Fruit fly (Drosophila melanogaster) whole organism, prepupa: ENCODE measurements around the gene CG3397.
"Not testable (repeated sequence)": the region's sequence is repeated elsewhere in the genome, so short reads cannot be mapped to it uniquely, and the experiment has no call there.

Experiments
- CG10669 ChIP-seq: fragments of 200-800 bp; sonication (Bioruptor generic); optimal IDR thresholded peaks from 3 replicates; lab custom pipeline; 2018; ENCODE audit warnings: missing biosample characterization, mild to moderate bottlenecking, missing genetic modification characterization, moderate library complexity
- CG11762 ChIP-seq: fragments of 200-800 bp; sonication (Bioruptor generic); optimal IDR thresholded peaks from 3 replicates; lab custom pipeline; 2016; ENCODE audit warnings: missing biosample characterization, missing genetic modification characterization; ENCODE audit not compliant: insufficient read depth
- CG15336 ChIP-seq: fragments of 200-800 bp; sonication (Bioruptor generic); IDR thresholded peaks from 2 replicates; pipeline ENCODE4 v1.3.6; 2022; ENCODE audit warnings: missing biosample characterization, missing genetic modification characterization
- CG1621 ChIP-seq: fragments of 200-800 bp; sonication (Bioruptor generic); optimal IDR thresholded peaks from 3 replicates; lab custom pipeline; 2018; ENCODE audit warnings: missing biosample characterization, mild to moderate bottlenecking, missing genetic modification characterization
- CG16779 ChIP-seq: fragments of 200-800 bp; sonication (Bioruptor generic); optimal IDR thresholded peaks from 3 replicates; lab custom pipeline; 2017; ENCODE audit warnings: missing biosample characterization, mild to moderate bottlenecking, missing genetic modification characterization
- CG3032 ChIP-seq: fragments of 200-800 bp; optimal IDR thresholded peaks from 2 replicates; lab custom pipeline; 2019; ENCODE audit warnings: missing biosample characterization, mild to moderate bottlenecking, missing genetic modification characterization, moderate library complexity
- CG31627 ChIP-seq: fragments of 200-800 bp; sonication (Bioruptor generic); optimal IDR thresholded peaks from 3 replicates; lab custom pipeline; 2016; ENCODE audit warnings: missing biosample characterization, missing genetic modification characterization
- CG32006 ChIP-seq: fragments of 200-800 bp; sonication (Bioruptor generic); optimal IDR thresholded peaks from 3 replicates; lab custom pipeline; 2017; ENCODE audit warnings: missing biosample characterization, mild to moderate bottlenecking, missing genetic modification characterization
- CG34406 ChIP-seq: fragments of 200-800 bp; sonication (Bioruptor generic); optimal IDR thresholded peaks from 3 replicates; lab custom pipeline; 2016; ENCODE audit warnings: missing biosample characterization, missing genetic modification characterization
- CG3919 ChIP-seq: fragments of 200-800 bp; sonication (Bioruptor generic); optimal IDR thresholded peaks from 3 replicates; lab custom pipeline; 2016; ENCODE audit warnings: missing biosample characterization, missing genetic modification characterization
- CG4318 ChIP-seq: fragments of 200-800 bp; sonication (Bioruptor generic); optimal IDR thresholded peaks from 3 replicates; lab custom pipeline; 2017; ENCODE audit warnings: missing biosample characterization, mild to moderate bottlenecking, missing genetic modification characterization
- CG6792 ChIP-seq: fragments of 200-800 bp; sonication (Bioruptor generic); optimal IDR thresholded peaks from 3 replicates; lab custom pipeline; 2016; ENCODE audit warnings: missing biosample characterization, missing genetic modification characterization
- CG6808 ChIP-seq: fragments of 200-800 bp; sonication (Bioruptor generic); optimal IDR thresholded peaks from 3 replicates; lab custom pipeline; 2017; ENCODE audit warnings: missing biosample characterization, missing genetic modification characterization, mild to moderate bottlenecking, moderate library complexity, missing genetic modification reagents
- CG6854 ChIP-seq: fragments of 200-800 bp; sonication (Bioruptor generic); optimal IDR thresholded peaks from 2 replicates; lab custom pipeline; 2017; ENCODE audit warnings: missing biosample characterization, mild to moderate bottlenecking, missing genetic modification characterization
- CG7368 ChIP-seq: fragments of 200-800 bp; sonication (Bioruptor generic); optimal IDR thresholded peaks from 3 replicates; lab custom pipeline; 2016; ENCODE audit warnings: missing biosample characterization, missing genetic modification characterization
- CG8632 ChIP-seq: fragments of 200-800 bp; sonication (Bioruptor generic); optimal IDR thresholded peaks from 3 replicates; lab custom pipeline; 2016; ENCODE audit warnings: missing biosample characterization, missing genetic modification characterization
- CG9139 ChIP-seq: fragments of 200-800 bp; sonication (Bioruptor generic); optimal IDR thresholded peaks from 3 replicates; lab custom pipeline; 2017; ENCODE audit warnings: missing biosample characterization, mild to moderate bottlenecking, missing genetic modification characterization
- Eip78C ChIP-seq: fragments of 200-800 bp; sonication (Bioruptor generic); peaks from one replicate; lab custom pipeline; 2016; ENCODE audit warnings: missing biosample characterization, missing genetic modification characterization
- Eip93F ChIP-seq: fragments of 200-800 bp; sonication (Bioruptor generic); optimal IDR thresholded peaks from 2 replicates; lab custom pipeline; 2016; ENCODE audit warnings: missing biosample characterization, mild to moderate bottlenecking, missing genetic modification characterization
- Ets21C ChIP-seq: fragments of 200-800 bp; sonication (Bioruptor generic); optimal IDR thresholded peaks from 3 replicates; lab custom pipeline; 2016; ENCODE audit warnings: missing biosample characterization, missing genetic modification characterization
- Gug ChIP-seq: fragments of 200-800 bp; sonication (Bioruptor generic); IDR thresholded peaks from 2 replicates; pipeline ENCODE4 v1.3.6; 2022; ENCODE audit warnings: missing biosample characterization, missing genetic modification characterization
- Hr38 ChIP-seq: sonication (Bioruptor generic); optimal IDR thresholded peaks from 2 replicates; lab custom pipeline; 2016; ENCODE audit warnings: missing biosample characterization, missing genetic modification characterization
- Hr39 ChIP-seq: fragments of 200-800 bp; sonication (Bioruptor generic); optimal IDR thresholded peaks from 2 replicates; lab custom pipeline; 2016; ENCODE audit warnings: missing biosample characterization, missing genetic modification characterization
- Hr4 ChIP-seq: fragments of 200-800 bp; sonication (Bioruptor generic); optimal IDR thresholded peaks from 3 replicates; lab custom pipeline; 2016; ENCODE audit warnings: missing biosample characterization, missing genetic modification characterization
- Met ChIP-seq: fragments of 200-800 bp; sonication (Bioruptor generic); optimal IDR thresholded peaks from 3 replicates; lab custom pipeline; 2016; ENCODE audit warnings: missing biosample characterization, missing genetic modification characterization
- OdsH ChIP-seq: fragments of 200-800 bp; sonication (Bioruptor generic); optimal IDR thresholded peaks from 3 replicates; lab custom pipeline; 2016; ENCODE audit warnings: missing biosample characterization, missing genetic modification characterization
- Sox102F ChIP-seq: fragments of 200-800 bp; sonication (Bioruptor generic); optimal IDR thresholded peaks from 2 replicates; lab custom pipeline; 2016; ENCODE audit warnings: missing biosample characterization, mild to moderate bottlenecking, missing genetic modification characterization
- Sox14 ChIP-seq: fragments of 200-800 bp; sonication (Bioruptor generic); optimal IDR thresholded peaks from 3 replicates; lab custom pipeline; 2016; ENCODE audit warnings: missing biosample characterization, missing genetic modification characterization
- Sox15 ChIP-seq: fragments of 200-800 bp; sonication (Bioruptor generic); optimal IDR thresholded peaks from 3 replicates; lab custom pipeline; 2016; ENCODE audit warnings: missing biosample characterization, missing genetic modification characterization
- achi ChIP-seq: fragments of 200-800 bp; sonication (Bioruptor generic); optimal IDR thresholded peaks from 3 replicates; lab custom pipeline; 2016; ENCODE audit warnings: missing biosample characterization, missing genetic modification characterization
- acj6 ChIP-seq: fragments of 200-800 bp; sonication (Bioruptor generic); optimal IDR thresholded peaks from 3 replicates; lab custom pipeline; 2016; ENCODE audit warnings: missing biosample characterization, missing genetic modification characterization
- cyc ChIP-seq: fragments of 200-800 bp; sonication (Bioruptor generic); optimal IDR thresholded peaks from 3 replicates; lab custom pipeline; 2016; ENCODE audit warnings: missing biosample characterization, missing genetic modification characterization
- dsx ChIP-seq: fragments of 200-800 bp; optimal IDR thresholded peaks from 3 replicates; lab custom pipeline; 2019; ENCODE audit warnings: missing biosample characterization, mild to moderate bottlenecking, missing genetic modification characterization, moderate library complexity; ENCODE audit not compliant: poor library complexity, severe bottlenecking
- esn ChIP-seq: fragments of 200-800 bp; sonication (Bioruptor generic); optimal IDR thresholded peaks from 2 replicates; lab custom pipeline; 2016; ENCODE audit warnings: missing biosample characterization, mild to moderate bottlenecking, missing genetic modification characterization, moderate library complexity
- fd59A ChIP-seq: fragments of 200-800 bp; sonication (Bioruptor generic); optimal IDR thresholded peaks from 2 replicates; lab custom pipeline; 2017; ENCODE audit warnings: missing biosample characterization, mild to moderate bottlenecking, missing genetic modification characterization, missing genetic modification reagents
- fd85E ChIP-seq: fragments of 200-800 bp; sonication (Bioruptor generic); optimal IDR thresholded peaks from 3 replicates; lab custom pipeline; 2016; ENCODE audit warnings: missing biosample characterization, missing genetic modification characterization
- lz ChIP-seq: fragments of 200-800 bp; sonication (Bioruptor generic); optimal IDR thresholded peaks from 3 replicates; lab custom pipeline; 2016; ENCODE audit warnings: missing biosample characterization, missing genetic modification characterization
- net ChIP-seq: fragments of 200-800 bp; sonication (Bioruptor generic); optimal IDR thresholded peaks from 3 replicates; lab custom pipeline; 2016; ENCODE audit warnings: missing biosample characterization, missing genetic modification characterization
- pdm3 ChIP-seq: fragments of 200-800 bp; sonication (Bioruptor generic); optimal IDR thresholded peaks from 3 replicates; lab custom pipeline; 2016; ENCODE audit warnings: missing biosample characterization, missing genetic modification characterization
- salr ChIP-seq, 2 experiments: fragments of 200-800 bp; sonication (Bioruptor generic); optimal IDR thresholded peaks; 3 replicates each; lab custom pipeline; 2016 to 2018; ENCODE audit warnings: missing biosample characterization in 2 of 2, missing genetic modification characterization in 2 of 2, mild to moderate bottlenecking in 1 of 2
- spab ChIP-seq: fragments of 200-800 bp; sonication (Bioruptor generic); optimal IDR thresholded peaks from 2 replicates; lab custom pipeline; 2017; ENCODE audit warnings: missing biosample characterization, mild to moderate bottlenecking, missing genetic modification characterization, missing genetic modification reagents
- ss ChIP-seq, 2 experiments: fragments of 200-800 bp; sonication (Bioruptor generic); optimal IDR thresholded peaks; 2 replicates in 1 of 2; 3 replicates in 1 of 2; lab custom pipeline; 2017 to 2018; ENCODE audit warnings: mild to moderate bottlenecking in 2 of 2, missing biosample characterization in 2 of 2, missing genetic modification characterization in 2 of 2, moderate library complexity in 1 of 2
- svp ChIP-seq: fragments of 200-800 bp; sonication (Bioruptor generic); peaks from one replicate; lab custom pipeline; 2016; ENCODE audit warnings: missing biosample characterization, missing genetic modification characterization
- topi ChIP-seq: fragments of 200-800 bp; sonication (Bioruptor generic); optimal IDR thresholded peaks from 3 replicates; lab custom pipeline; 2016; ENCODE audit warnings: missing biosample characterization, missing genetic modification characterization

The CG3397 gene

DNA sequence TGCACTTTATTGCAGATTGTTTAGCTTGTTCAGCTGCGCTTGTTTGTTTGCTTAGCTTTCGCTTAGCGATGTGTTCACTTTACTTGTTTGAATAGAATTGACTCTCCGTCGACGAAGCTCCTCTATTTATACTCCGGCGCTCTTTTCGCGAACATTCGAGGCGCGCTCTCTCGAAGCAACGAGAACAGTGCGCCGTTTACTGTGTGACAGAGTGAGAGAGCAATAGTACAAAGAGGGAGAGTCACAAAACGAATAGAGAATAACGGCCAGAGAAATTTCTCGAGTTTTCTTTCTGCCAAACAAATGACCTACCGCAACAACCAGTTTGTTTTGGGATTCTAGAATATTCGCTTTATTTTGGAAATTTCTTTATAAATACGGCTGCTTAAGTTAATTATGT lies 27.9 kb downstream of the CG3397 start, which contains the start of gene Hsp70Aa:
Gene Hsp70Aa (minus strand): TSS at position 101 of the 400 bp plus-strand sequence.
- not testable (repeated sequence) for TF ChIP-seq CG6808, CG6854, Hr38 (GFP tag; lab: Kevin White, UChicago)

dm6 chr3R:11949387-11950029 lies 34.8 kb downstream of the CG3397 start, which contains the start of gene CG31211:
CG31211 (plus strand) TSS chr3R:11949680.
- TF ChIP-seq CG9139 (GFP tag; lab: Kevin White, UChicago) (no peak), Gug (GFP tag; lab: Robert Waterston, UW) (no peak), Hr39 (peak; percentile 21), svp (GFP tag; lab: Kevin White, UChicago) (peak; percentile 84), lz (GFP tag; lab: Kevin White, UChicago) (peak; percentile 4), esn (GFP tag; lab: Kevin White, UChicago) (peak; percentile 25), CG3919 (peak; percentile 44), Hr4 (GFP tag; lab: Kevin White, UChicago) (peak; percentile 43), pdm3 (GFP tag; lab: Kevin White, UChicago) (peak; percentile 13), ss (GFP tag; optimal IDR thresholded peaks at IDR 0.05; lab: Kevin White, UChicago) (peak in 1 of 2 experiments; percentile 15), acj6 (GFP tag; lab: Kevin White, UChicago) (peak; percentile 8), Hr38 (GFP tag; lab: Kevin White, UChicago) (no peak), OdsH (GFP tag; lab: Kevin White, UChicago) (peak; percentile 9), Ets21C (GFP tag; lab: Kevin White, UChicago) (no peak), CG8632 (GFP tag; lab: Kevin White, UChicago) (no peak), Sox15 (GFP tag; lab: Kevin White, UChicago) (no peak), CG4318 (GFP tag; lab: Kevin White, UChicago) (no peak)
- TF ChIP-seq, all 60 proteins: peak for 10

DNA sequence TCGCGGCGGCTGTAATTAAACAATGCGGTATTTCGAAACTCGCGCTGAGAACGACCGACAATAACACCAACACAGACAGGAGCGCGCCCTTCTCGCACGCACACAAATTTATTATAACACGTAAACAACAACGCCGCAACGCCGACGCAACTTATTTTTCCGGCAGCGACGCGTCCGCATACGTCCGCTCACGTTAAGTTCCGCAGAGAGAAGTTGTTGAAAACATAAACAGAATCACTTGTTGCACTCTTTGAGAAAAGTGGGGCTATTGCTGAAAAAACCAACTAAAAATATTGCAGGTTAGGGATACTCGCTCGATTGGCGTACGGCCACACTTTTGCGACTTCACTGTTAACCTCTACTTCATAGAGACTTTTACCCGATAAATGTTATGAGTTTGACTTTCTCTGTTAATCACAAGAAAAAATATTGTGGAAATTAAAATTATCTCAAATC lies 35.4 kb downstream of the CG3397 start, which contains the start of gene Cad87A:
Gene Cad87A (minus strand): TSS at position 227 of the 456 bp plus-strand sequence.
- TF ChIP-seq Ets21C (GFP tag; lab: Kevin White, UChicago) = no peak
- TF ChIP-seq CG7368 (GFP tag; lab: Kevin White, UChicago) = no peak
- TF ChIP-seq CG9139 (GFP tag; lab: Kevin White, UChicago) = no peak
- no peak for TF ChIP-seq Sox102F (GFP tag; lab: Kevin White, UChicago)
- no peak for TF ChIP-seq Met (GFP tag; lab: Kevin White, UChicago)
- TF ChIP-seq net = no peak
- no peak for TF ChIP-seq fd59A (GFP tag; lab: Kevin White, UChicago)
- no peak for TF ChIP-seq salr (GFP tag; optimal IDR thresholded peaks at IDR 0.05; lab: Kevin White, UChicago)
- no peak for TF ChIP-seq Eip93F (GFP tag; lab: Kevin White, UChicago)
- TF ChIP-seq CG6854 (GFP tag; lab: Kevin White, UChicago) = peak; percentile 19
- TF ChIP-seq CG10669 (GFP tag; lab: Kevin White, UChicago) = no peak
- TF ChIP-seq Hr4 (GFP tag; lab: Kevin White, UChicago) = no peak
- TF ChIP-seq cyc (GFP tag; lab: Kevin White, UChicago) = no peak
- TF ChIP-seq CG8632 (GFP tag; lab: Kevin White, UChicago) = no peak
- no peak for TF ChIP-seq Gug (GFP tag; lab: Robert Waterston, UW)
- TF ChIP-seq CG31627 (GFP tag; lab: Kevin White, UChicago) = no peak
- TF ChIP-seq esn (GFP tag; lab: Kevin White, UChicago) = no peak
- no peak for TF ChIP-seq CG15336 (GFP tag; lab: Robert Waterston, UW)
- no peak for TF ChIP-seq spab (GFP tag; lab: Kevin White, UChicago)
- no peak for TF ChIP-seq Sox15 (GFP tag; lab: Kevin White, UChicago)
- TF ChIP-seq CG32006 (GFP tag; lab: Kevin White, UChicago) = no peak
- no peak for TF ChIP-seq svp (GFP tag; lab: Kevin White, UChicago)
- no peak for TF ChIP-seq achi (GFP tag; lab: Kevin White, UChicago)
- no peak for TF ChIP-seq OdsH (GFP tag; lab: Kevin White, UChicago)
- TF ChIP-seq CG6792 (GFP tag; lab: Kevin White, UChicago) = no peak
- no peak for TF ChIP-seq CG3919
- TF ChIP-seq Sox14 (GFP tag; lab: Kevin White, UChicago) = no peak
- no peak for TF ChIP-seq CG16779
- no peak for TF ChIP-seq acj6 (GFP tag; lab: Kevin White, UChicago)
- no peak for TF ChIP-seq lz (GFP tag; lab: Kevin White, UChicago)
- TF ChIP-seq topi (GFP tag; lab: Kevin White, UChicago) = no peak
- TF ChIP-seq fd85E = no peak
- peak; percentile 64 for TF ChIP-seq Eip78C
- no peak for TF ChIP-seq CG11762 (GFP tag; lab: Kevin White, UChicago)
- TF ChIP-seq CG1621 = peak; percentile 44
- no peak for TF ChIP-seq CG34406 (GFP tag; lab: Kevin White, UChicago)
- peak; percentile 45 for TF ChIP-seq dsx (GFP tag; lab: Kevin White, UChicago)
- TF ChIP-seq CG3032 = peak; percentile 3
